Worm (Caenorhabditis elegans) whole organism, L1 larva: ENCODE results near the gene arle-14.
A peak's percentile ranks its signal among the peaks of the same experiment; 100 is the strongest.

Source experiments
- F16B12.6 ChIP-seq: fragments of 150-350 bp; optimal IDR thresholded peaks from 2 replicates; lab custom pipeline; 2014; ENCODE audit warnings: missing biosample characterization, missing genetic modification characterization
- aly-2 ChIP-seq: fragments of 150-350 bp; optimal IDR thresholded peaks from 2 replicates; lab custom pipeline; 2014; ENCODE audit warnings: missing biosample characterization, missing genetic modification characterization
- blmp-1 ChIP-seq: fragments of 150-350 bp; optimal IDR thresholded peaks from 2 replicates; lab custom pipeline; 2014; ENCODE audit warnings: missing biosample characterization, missing genetic modification characterization
- ceh-82 ChIP-seq, 3 experiments: fragments of 150-350 bp in 1 of 3; sonication (generic microtip) in 2 of 3; optimal IDR thresholded peaks; 2 replicates each; lab custom pipeline; 2014 to 2017; ENCODE audit warnings: missing biosample characterization in 3 of 3, missing genetic modification characterization in 3 of 3
- ceh-90 ChIP-seq: sonication (generic microtip); optimal IDR thresholded peaks from 2 replicates; lab custom pipeline; 2016; ENCODE audit warnings: missing genetic modification characterization, missing compliant biosample characterization
- dpl-1 ChIP-seq, 3 experiments: fragments of 150-350 bp in 2 of 3; sonication (generic microtip) in 1 of 3; optimal IDR thresholded peaks; 2 replicates each; lab custom pipeline; 2014 to 2017; ENCODE audit warnings: missing biosample characterization in 3 of 3, missing genetic modification characterization in 3 of 3, missing genetic modification reagents in 3 of 3
- dsc-1 ChIP-seq: sonication (generic microtip); optimal IDR thresholded peaks from 2 replicates; lab custom pipeline; 2016; ENCODE audit warnings: mild to moderate bottlenecking, missing genetic modification characterization, missing compliant biosample characterization
- efl-1 ChIP-seq, 4 experiments: fragments of 150-350 bp; optimal IDR thresholded peaks in 3 of 4; peaks in 1 of 4; 1 replicate in 1 of 4; 2 replicates in 3 of 4; lab custom pipeline; 2014; ENCODE audit warnings: missing biosample characterization in 2 of 4, missing genetic modification characterization in 2 of 4, missing genetic modification reagents in 2 of 4
- elt-2 ChIP-seq: sonication (generic microtip); optimal IDR thresholded peaks from 2 replicates; lab custom pipeline; 2016; ENCODE audit warnings: missing genetic modification characterization, mild to moderate bottlenecking, inconsistent platforms, missing compliant biosample characterization, missing genetic modification reagents
- ets-5 ChIP-seq: fragments of 200-800 bp; sonication (Bioruptor generic); IDR thresholded peaks from 2 replicates; pipeline ENCODE4 v1.3.6; 2022; ENCODE audit warnings: missing genetic modification characterization, missing compliant biosample characterization
- hlh-17 ChIP-seq: fragments of 200-800 bp; sonication (Bioruptor generic); optimal IDR thresholded peaks from 2 replicates; lab custom pipeline; 2018; ENCODE audit warnings: missing genetic modification characterization, mild to moderate bottlenecking, missing compliant biosample characterization, moderate library complexity, borderline replicate concordance
- lin-13 ChIP-seq: fragments of 150-350 bp; optimal IDR thresholded peaks from 2 replicates; lab custom pipeline; 2014; ENCODE audit warnings: missing biosample characterization, missing genetic modification reagents, missing genetic modification characterization
- lin-14 ChIP-seq: fragments of 200-800 bp; sonication (Bioruptor generic); optimal IDR thresholded peaks from 2 replicates; lab custom pipeline; 2018; ENCODE audit warnings: mild to moderate bottlenecking, missing genetic modification characterization, moderate library complexity, missing compliant biosample characterization
- lin-35 ChIP-seq, 2 experiments: fragments of 150-350 bp; optimal IDR thresholded peaks; 2 replicates each; lab custom pipeline; 2014; ENCODE audit warnings: missing biosample characterization in 2 of 2, missing genetic modification characterization in 2 of 2, missing genetic modification reagents in 2 of 2
- lsy-2 ChIP-seq, 2 experiments: fragments of 150-350 bp; optimal IDR thresholded peaks; 2 replicates each; lab custom pipeline; 2014; ENCODE audit warnings: missing biosample characterization in 2 of 2, missing genetic modification characterization in 2 of 2
- mab-9 ChIP-seq: fragments of 200-800 bp; sonication (Bioruptor generic); IDR thresholded peaks from 2 replicates; pipeline ENCODE4 v1.3.6; 2022; ENCODE audit warnings: missing genetic modification reagents, missing genetic modification characterization, missing compliant biosample characterization
- mef-2 ChIP-seq: fragments of 150-350 bp; optimal IDR thresholded peaks from 2 replicates; lab custom pipeline; 2014; ENCODE audit warnings: missing biosample characterization, missing genetic modification characterization
- mep-1 ChIP-seq: fragments of 150-350 bp; optimal IDR thresholded peaks from 2 replicates; lab custom pipeline; 2014; ENCODE audit warnings: missing biosample characterization, missing genetic modification characterization
- nhr-12 ChIP-seq: sonication (generic microtip); optimal IDR thresholded peaks from 2 replicates; lab custom pipeline; 2017; ENCODE audit warnings: missing biosample characterization, missing genetic modification characterization
- nhr-20 ChIP-seq: sonication (generic microtip); optimal IDR thresholded peaks from 2 replicates; lab custom pipeline; 2016; ENCODE audit warnings: mild to moderate bottlenecking, missing genetic modification characterization, missing compliant biosample characterization
- nhr-28 ChIP-seq: fragments of 150-350 bp; optimal IDR thresholded peaks from 2 replicates; lab custom pipeline; 2014; ENCODE audit warnings: missing biosample characterization, missing genetic modification characterization
- nhr-47 ChIP-seq: sonication (generic microtip); optimal IDR thresholded peaks from 2 replicates; lab custom pipeline; 2016; ENCODE audit warnings: mild to moderate bottlenecking, missing genetic modification characterization, moderate library complexity, missing compliant biosample characterization
- nhr-71 ChIP-seq: sonication (generic microtip); optimal IDR thresholded peaks from 2 replicates; lab custom pipeline; 2016; ENCODE audit warnings: mild to moderate bottlenecking, missing genetic modification characterization, moderate library complexity, missing compliant biosample characterization
- nhr-84 ChIP-seq: sonication (generic microtip); optimal IDR thresholded peaks from 2 replicates; lab custom pipeline; 2017; ENCODE audit warnings: missing biosample characterization, missing genetic modification characterization
- nhr-85 ChIP-seq: sonication (generic microtip); peaks from one replicate; lab custom pipeline; 2016; ENCODE audit warnings: missing genetic modification characterization, inconsistent platforms, missing compliant biosample characterization
- nhr-90 ChIP-seq: sonication (generic microtip); optimal IDR thresholded peaks from 2 replicates; lab custom pipeline; 2016; ENCODE audit warnings: mild to moderate bottlenecking, missing genetic modification characterization, missing compliant biosample characterization; ENCODE audit not compliant: poor library complexity
- pag-3 ChIP-seq: sonication (generic microtip); optimal IDR thresholded peaks from 2 replicates; lab custom pipeline; 2017; ENCODE audit warnings: missing genetic modification characterization, mild to moderate bottlenecking, missing compliant biosample characterization, antibody characterized with exemption, borderline replicate concordance; ENCODE audit not compliant: insufficient read depth
- rnt-1 ChIP-seq: sonication (generic microtip); optimal IDR thresholded peaks from 2 replicates; lab custom pipeline; 2016; ENCODE audit warnings: mild to moderate bottlenecking, missing genetic modification characterization, moderate library complexity, missing compliant biosample characterization
- snu-23 ChIP-seq: sonication (generic microtip); optimal IDR thresholded peaks from 2 replicates; lab custom pipeline; 2016; ENCODE audit warnings: missing genetic modification characterization, missing compliant biosample characterization
- sup-37 ChIP-seq: fragments of 200-800 bp; sonication (Bioruptor generic); optimal IDR thresholded peaks from 2 replicates; lab custom pipeline; 2018; ENCODE audit warnings: mild to moderate bottlenecking, missing genetic modification characterization, missing compliant biosample characterization
- tbx-2 ChIP-seq: sonication (generic microtip); optimal IDR thresholded peaks from 2 replicates; lab custom pipeline; 2016; ENCODE audit warnings: missing genetic modification characterization, missing compliant biosample characterization
- tlp-1 ChIP-seq: fragments of 150-350 bp; optimal IDR thresholded peaks from 2 replicates; lab custom pipeline; 2014; ENCODE audit warnings: missing biosample characterization, missing genetic modification characterization
- unc-62 ChIP-seq: fragments of 150-350 bp; optimal IDR thresholded peaks from 2 replicates; lab custom pipeline; 2014; ENCODE audit warnings: missing biosample characterization, missing genetic modification reagents, missing genetic modification characterization
- unc-98 ChIP-seq: fragments of 200-800 bp; sonication (Bioruptor generic); IDR thresholded peaks from 2 replicates; pipeline ENCODE4 v1.3.6; 2022; ENCODE audit warnings: missing genetic modification characterization, missing compliant biosample characterization
- vab-15 ChIP-seq: sonication (generic microtip); optimal IDR thresholded peaks from 2 replicates; lab custom pipeline; 2017; ENCODE audit warnings: missing genotype, mild to moderate bottlenecking, missing genetic modification characterization, missing compliant biosample characterization
- zag-1 ChIP-seq: fragments of 150-350 bp; optimal IDR thresholded peaks from 2 replicates; lab custom pipeline; 2014; ENCODE audit warnings: missing biosample characterization, missing genetic modification characterization
- ztf-11 ChIP-seq, 2 experiments: sonication (generic microtip); optimal IDR thresholded peaks; 2 replicates each; lab custom pipeline; 2016 to 2017; ENCODE audit warnings: missing genetic modification characterization in 2 of 2, missing biosample characterization in 1 of 2, missing compliant biosample characterization in 1 of 2
- ztf-4 ChIP-seq: fragments of 150-350 bp; optimal IDR thresholded peaks from 2 replicates; lab custom pipeline; 2014; ENCODE audit warnings: missing biosample characterization, missing genetic modification characterization

Gene arle-14

ce11 chrIII:5718385-5718784 is 25.7 kb downstream of the arle-14 start:
- TF ChIP-seq hlh-17 (no peak), ceh-82 (tag; optimal IDR thresholded peaks at IDR 0.05; lab: Kevin White, UChicago) (no peak), pag-3 (no peak), elt-2 (tag; lab: Kevin White, UChicago) (no peak)

- TF ChIP-seq nhr-85 (tag; lab: Kevin White, UChicago) (peak; percentile 70), lin-14 (GFP tag; lab: Kevin White, UChicago) (peak; percentile 24), zag-1 (no peak), blmp-1 (peak; percentile 6), unc-98 (GFP tag; lab: Robert Waterston, UW) (no peak), unc-62 (GFP tag; lab: Kevin White, UChicago) (no peak)
Measured at ce11 chrIII:5719105-5719831, 26.6 kb downstream of the arle-14 start.

ce11 chrIII:5719832-5720194 is 27.1 kb downstream of the arle-14 start:
- TF ChIP-seq ets-5 (no peak), nhr-90 (tag; lab: Kevin White, UChicago) (no peak), lsy-2 (tag; optimal IDR thresholded peaks at IDR 0.05; lab: Kevin White, UChicago) (peak in 1 of 2 experiments; percentile 4), F16B12.6 (no peak), nhr-20 (tag; lab: Kevin White, UChicago) (no peak), dpl-1 (GFP tag; optimal IDR thresholded peaks at IDR 0.05; lab: Kevin White, UChicago) (peak; percentile 46 to 80 (median 71)), efl-1 (optimal IDR thresholded peaks at IDR 0.05; lab: Kevin White, UChicago) (peak; percentile 75 to 98), efl-1 (GFP tag; optimal IDR thresholded peaks at IDR 0.05 in 1 of 2; lab: Kevin White, UChicago) (peak; percentile 72 to 96), nhr-47 (tag; lab: Kevin White, UChicago) (no peak), lin-35 (GFP tag; optimal IDR thresholded peaks at IDR 0.05; lab: Kevin White, UChicago) (peak; percentile 76 to 81), ceh-90 (tag; lab: Kevin White, UChicago) (no peak)
- TF ChIP-seq, all 84 proteins: peak for 4

- no peak for TF ChIP-seq efl-1 (optimal IDR thresholded peaks at IDR 0.05; lab: Kevin White, UChicago)
- TF ChIP-seq efl-1 (GFP tag; optimal IDR thresholded peaks at IDR 0.05 in 1 of 2; lab: Kevin White, UChicago), result peak in 1 of 2 experiments; percentile 60
- TF ChIP-seq unc-62 (GFP tag; lab: Kevin White, UChicago), result no peak
- peak in 1 of 2 experiments; percentile 27 for TF ChIP-seq ztf-11 (tag; optimal IDR thresholded peaks at IDR 0.05; lab: Kevin White, UChicago)
- peak; percentile 54 for TF ChIP-seq lin-14 (GFP tag; lab: Kevin White, UChicago)
- TF ChIP-seq nhr-85 (tag; lab: Kevin White, UChicago), result peak; percentile 53
Measured at ce11 chrIII:5720266-5721019, 27.7 kb downstream of the arle-14 start.

ce11 chrIII:5721488-5721887 is 28.8 kb downstream of the arle-14 start:
- TF ChIP-seq elt-2 (tag; lab: Kevin White, UChicago), result no peak
- no peak for TF ChIP-seq sup-37 (GFP tag; lab: Kevin White, UChicago)
- peak; percentile 21 for TF ChIP-seq blmp-1
- no peak for TF ChIP-seq dsc-1 (tag; lab: Kevin White, UChicago)
- no peak for TF ChIP-seq lin-13
- TF ChIP-seq tlp-1, result no peak

- TF ChIP-seq tbx-2 (tag; lab: Kevin White, UChicago), result peak; percentile 87
- no peak for TF ChIP-seq aly-2 (tag; lab: Kevin White, UChicago)
- peak; percentile 83 for TF ChIP-seq snu-23 (GFP tag; lab: Kevin White, UChicago)
- TF ChIP-seq nhr-28 (tag; lab: Kevin White, UChicago), result no peak
- no peak for TF ChIP-seq nhr-12 (tag; lab: Kevin White, UChicago)
- TF ChIP-seq ceh-90 (tag; lab: Kevin White, UChicago), result peak; percentile 94
- peak; percentile 69 for TF ChIP-seq ztf-4 (tag; lab: Kevin White, UChicago)
- no peak for TF ChIP-seq mep-1 (tag; lab: Kevin White, UChicago)
- peak; percentile 60 for TF ChIP-seq mab-9 (GFP tag; lab: Robert Waterston, UW)
- TF ChIP-seq nhr-20 (tag; lab: Kevin White, UChicago), result peak; percentile 85
- peak; percentile 93 for TF ChIP-seq nhr-90 (tag; lab: Kevin White, UChicago)
- TF ChIP-seq nhr-71 (tag; lab: Kevin White, UChicago), result peak; percentile 91
- peak; percentile 98 for TF ChIP-seq rnt-1 (tag; lab: Kevin White, UChicago)
- TF ChIP-seq blmp-1, result no peak
- no peak; the same call in 1 of the 2 replicates for TF ChIP-seq unc-98 (GFP tag; lab: Robert Waterston, UW)
- peak in 1 of 2 experiments; percentile 88 for TF ChIP-seq ztf-11 (tag; optimal IDR thresholded peaks at IDR 0.05; lab: Kevin White, UChicago)
- TF ChIP-seq vab-15 (tag; lab: Kevin White, UChicago), result no peak
- no peak for TF ChIP-seq nhr-84
- no peak for TF ChIP-seq mef-2 (tag; lab: Kevin White, UChicago)
Measured at ce11 chrIII:5721888-5722287, 29.2 kb downstream of the arle-14 start.
